Fruit fly (Drosophila melanogaster) whole organism, embryonic: ENCODE data around the gene bbg.

Experiments
- CG15073 ChIP-seq: fragments of 200-800 bp; sonication (Bioruptor generic); optimal IDR thresholded peaks from 2 replicates; lab custom pipeline; 2016; ENCODE audit warnings: missing biosample characterization, missing genetic modification characterization
- CG31388 ChIP-seq: fragments of 200-800 bp; sonication (Bioruptor generic); optimal IDR thresholded peaks from 2 replicates; lab custom pipeline; 2016; ENCODE audit warnings: missing biosample characterization, missing genetic modification characterization
- bcd ChIP-seq: fragments of 200-800 bp; sonication (Bioruptor generic); optimal IDR thresholded peaks from 2 replicates; lab custom pipeline; 2017; ENCODE audit warnings: missing biosample characterization, mild to moderate bottlenecking, missing genetic modification characterization
- cad ChIP-seq: fragments of >200 bp; optimal IDR thresholded peaks from 2 replicates; lab custom pipeline; 2017; ENCODE audit warnings: missing biosample characterization, missing genetic modification characterization
- chinmo ChIP-seq: fragments of 200-800 bp; sonication (Bioruptor generic); IDR thresholded peaks from 4 replicates; pipeline ENCODE4 v1.3.6; 2022; ENCODE audit warnings: missing biosample characterization, missing genetic modification characterization; ENCODE audit not compliant: partially characterized antibody
- dm ChIP-seq: fragments of 200-800 bp; sonication (Bioruptor generic); optimal IDR thresholded peaks from 3 replicates; lab custom pipeline; 2016; ENCODE audit warnings: missing biosample characterization, missing genetic modification characterization
- dpn ChIP-seq, 2 experiments: fragments of 200-800 bp; sonication (Bioruptor generic); optimal IDR thresholded peaks; 3 replicates each; lab custom pipeline; 2016; ENCODE audit warnings: missing biosample characterization in 2 of 2, missing genetic modification characterization in 2 of 2
- run ChIP-seq: fragments of 200-800 bp; sonication (Bioruptor generic); optimal IDR thresholded peaks from 3 replicates; lab custom pipeline; 2018; ENCODE audit warnings: missing biosample characterization, mild to moderate bottlenecking, missing genetic modification characterization
- sc ChIP-seq, 3 experiments: fragments of >200 bp in 2 of 3; fragments of 200-800 bp in 1 of 3; sonication (Bioruptor generic) in 1 of 3; optimal IDR thresholded peaks; 2 replicates in 2 of 3; 3 replicates in 1 of 3; lab custom pipeline; 2017; ENCODE audit warnings: mild to moderate bottlenecking in 1 of 3, missing biosample characterization in 1 of 3, missing genetic modification characterization in 1 of 3, missing genetic modification reagents in 1 of 3
- ssp ChIP-seq: fragments of 200-800 bp; sonication (Bioruptor generic); IDR thresholded peaks from 2 replicates; pipeline ENCODE4 v1.3.6; 2022; ENCODE audit warnings: missing biosample characterization, missing genetic modification characterization
- unpg ChIP-seq: fragments of 200-800 bp; sonication (Bioruptor generic); optimal IDR thresholded peaks from 3 replicates; lab custom pipeline; 2018; ENCODE audit warnings: missing biosample characterization, mild to moderate bottlenecking, missing genetic modification characterization, moderate library complexity

DNA sequence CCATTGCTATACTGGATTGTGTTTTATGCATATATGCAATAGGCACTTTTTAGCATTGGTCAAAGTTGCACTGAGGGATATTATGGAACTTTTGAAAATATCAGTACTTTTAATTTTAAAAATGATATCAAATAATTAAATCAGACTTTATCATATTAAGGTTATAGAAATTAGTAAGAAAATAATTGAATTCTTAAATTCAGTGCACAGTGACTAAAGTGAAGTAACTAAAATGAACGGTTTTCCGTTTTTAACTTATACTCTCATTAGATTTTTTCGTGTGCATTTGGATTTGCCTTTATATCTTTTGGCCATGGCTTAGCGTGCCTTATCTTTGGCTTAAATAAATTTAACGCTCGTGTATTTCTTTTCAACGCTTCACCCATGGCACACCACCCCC is 95.5 kb downstream of the bbg start:
- TF ChIP-seq sc (optimal IDR thresholded peaks at IDR 0.05; lab: Kevin White, UChicago) (no peak), sc (GFP tag; optimal IDR thresholded peaks at IDR 0.05; lab: Kevin White, UChicago) (no peak), bcd (GFP tag; lab: Kevin White, UChicago) (no peak), CG31388 (GFP tag; lab: Kevin White, UChicago) (no peak), chinmo (GFP tag; lab: Robert Waterston, UW) (no peak), cad (GFP tag; lab: Kevin White, UChicago) (no peak), ssp (GFP tag; lab: Robert Waterston, UW) (no peak), run (no peak), unpg (GFP tag; lab: Kevin White, UChicago) (no peak), CG15073 (GFP tag; lab: Kevin White, UChicago) (no peak), dm (no peak), dpn (GFP tag; optimal IDR thresholded peaks at IDR 0.05; lab: Kevin White, UChicago) (no peak)
